Worm (Caenorhabditis elegans): ENCODE results near the gene srx-56.

- no peak for TF ChIP-seq nhr-77 (tag; optimal IDR thresholded peaks at IDR 0.05)
- TF ChIP-seq elt-1 (tag; optimal IDR thresholded peaks at IDR 0.05): no peak
- TF ChIP-seq ceh-82 (tag; optimal IDR thresholded peaks at IDR 0.05): no peak
- TF ChIP-seq mdl-1 (tag; optimal IDR thresholded peaks at IDR 0.05): no peak
- no peak for TF ChIP-seq dmd-4 (tag; optimal IDR thresholded peaks at IDR 0.05)
- TF ChIP-seq elt-3 (tag; optimal IDR thresholded peaks at IDR 0.05): no peak
- TF ChIP-seq ama-1 (optimal IDR thresholded peaks at IDR 0.05): no peak
- no peak for TF ChIP-seq nhr-237 (tag; optimal IDR thresholded peaks at IDR 0.05)
- no peak for TF ChIP-seq ztf-4 (tag; optimal IDR thresholded peaks at IDR 0.05)
- no peak for TF ChIP-seq snpc-4 (tag; optimal IDR thresholded peaks at IDR 0.05)
Measured at ce11 chrV:7409599-7409998, 35.4 kb downstream of the srx-56 start, which contains the start of gene R13D7.2.
